Worm (Caenorhabditis elegans) whole organism, young adult: ENCODE data around the gene R144.11.

Experiments used
- C06A6.2 ChIP-seq: fragments of 200-800 bp; sonication (Bioruptor generic); conservative IDR thresholded peaks from 2 replicates; pipeline ENCODE4 v1.3.6; 2022; ENCODE audit warnings: missing genetic modification characterization, missing compliant biosample characterization
- F10E7.11 ChIP-seq: sonication (generic microtip); optimal IDR thresholded peaks from 2 replicates; lab custom pipeline; 2017; ENCODE audit warnings: mild to moderate bottlenecking, missing genetic modification characterization, moderate library complexity, missing compliant biosample characterization
- F23B12.7 ChIP-seq: sonication (generic microtip); optimal IDR thresholded peaks from 2 replicates; lab custom pipeline; 2017; ENCODE audit warnings: missing genetic modification characterization, mild to moderate bottlenecking, missing compliant biosample characterization, antibody characterized with exemption, moderate library complexity; ENCODE audit not compliant: insufficient read depth
- F33H1.4 ChIP-seq: fragments of 200-800 bp; sonication (Bioruptor generic); IDR thresholded peaks from 2 replicates; pipeline ENCODE4 v1.3.6; 2022; ENCODE audit warnings: missing genetic modification reagents, missing genetic modification characterization, missing compliant biosample characterization
- F37B4.10 ChIP-seq: fragments of 200-800 bp; sonication (Bioruptor generic); IDR thresholded peaks from 2 replicates; pipeline ENCODE4 v1.3.6; 2022; ENCODE audit warnings: missing genetic modification characterization, missing compliant biosample characterization
- F57A8.1 ChIP-seq: fragments of 200-800 bp; sonication (Bioruptor generic); optimal IDR thresholded peaks from 2 replicates; lab custom pipeline; 2018; ENCODE audit warnings: mild to moderate bottlenecking, missing genetic modification characterization, moderate library complexity, missing compliant biosample characterization
- F57C9.4 ChIP-seq: sonication (generic microtip); optimal IDR thresholded peaks from 2 replicates; lab custom pipeline; 2017; ENCODE audit warnings: mild to moderate bottlenecking, missing genetic modification characterization, missing compliant biosample characterization
- T07F8.4 ChIP-seq: sonication (generic microtip); optimal IDR thresholded peaks from 2 replicates; lab custom pipeline; 2016; ENCODE audit warnings: mild to moderate bottlenecking, missing genetic modification characterization, moderate library complexity, missing compliant biosample characterization
- T26A5.8 ChIP-seq: sonication (generic microtip); optimal IDR thresholded peaks from 2 replicates; lab custom pipeline; 2016; ENCODE audit warnings: missing genetic modification characterization, missing compliant biosample characterization
- Y53F4B.3 ChIP-seq: fragments of 200-800 bp; sonication (Bioruptor generic); IDR thresholded peaks from 2 replicates; pipeline ENCODE4 v1.3.6; 2022; ENCODE audit warnings: missing genetic modification reagents, missing genetic modification characterization, missing compliant biosample characterization
- Y79H2A.3 ChIP-seq: fragments of 200-800 bp; sonication (Bioruptor generic); conservative IDR thresholded peaks from 2 replicates; pipeline ENCODE4 v1.3.6; 2022; ENCODE audit warnings: missing genetic modification reagents, missing genetic modification characterization, missing compliant biosample characterization
- ama-1 ChIP-seq, 3 experiments: fragments of 150-350 bp in 1 of 3; sonication (generic microtip) in 2 of 3; optimal IDR thresholded peaks; 2 replicates each; lab custom pipeline; 2014 to 2018; ENCODE audit warnings: missing biosample characterization in 2 of 3, missing genetic modification characterization in 2 of 3, missing genetic modification reagents in 2 of 3
- aptf-2 ChIP-seq: fragments of 200-800 bp; sonication (Bioruptor generic); conservative IDR thresholded peaks from 2 replicates; pipeline ENCODE4 v1.3.6; 2022; ENCODE audit warnings: missing genetic modification reagents, missing genetic modification characterization, missing compliant biosample characterization
- attf-5 ChIP-seq: fragments of 200-800 bp; sonication (Bioruptor generic); optimal IDR thresholded peaks from 2 replicates; lab custom pipeline; 2018; ENCODE audit warnings: mild to moderate bottlenecking, missing genetic modification characterization, missing compliant biosample characterization
- attf-6 ChIP-seq: fragments of 200-800 bp; sonication (Bioruptor generic); IDR thresholded peaks from 2 replicates; pipeline ENCODE4 v1.3.6; 2022; ENCODE audit warnings: missing genetic modification reagents, missing genetic modification characterization, missing compliant biosample characterization
- cebp-1 ChIP-seq, 2 experiments: fragments of 200-800 bp in 1 of 2; sonication (Bioruptor generic) in 1 of 2; sonication (generic microtip) in 1 of 2; IDR thresholded peaks in 1 of 2; optimal IDR thresholded peaks in 1 of 2; 2 replicates each; pipeline versions ENCODE4 v1.3.6 to Lab custom; 2017 to 2022; ENCODE audit warnings: missing compliant biosample characterization in 2 of 2, missing genetic modification characterization in 2 of 2, mild to moderate bottlenecking in 1 of 2, missing genetic modification reagents in 1 of 2, moderate library complexity in 1 of 2
- chd-7 ChIP-seq: sonication (generic microtip); optimal IDR thresholded peaks from 2 replicates; lab custom pipeline; 2016; ENCODE audit warnings: mild to moderate bottlenecking, missing genetic modification characterization, moderate library complexity, missing compliant biosample characterization
- dox-1 ChIP-seq: fragments of 200-800 bp; sonication (Bioruptor generic); IDR thresholded peaks from 2 replicates; pipeline ENCODE4 v1.3.6; 2022; ENCODE audit warnings: missing genetic modification reagents, missing genetic modification characterization, missing compliant biosample characterization
- dpff-1 ChIP-seq: sonication (generic microtip); optimal IDR thresholded peaks from 2 replicates; lab custom pipeline; 2017; ENCODE audit warnings: mild to moderate bottlenecking, missing genetic modification characterization, missing compliant biosample characterization
- ekl-4 ChIP-seq: fragments of 200-800 bp; sonication (Bioruptor generic); IDR thresholded peaks from 2 replicates; pipeline ENCODE4 v1.3.6; 2022; ENCODE audit warnings: missing genetic modification reagents, missing genetic modification characterization, missing compliant biosample characterization
- fkh-3 ChIP-seq: sonication (generic microtip); optimal IDR thresholded peaks from 2 replicates; lab custom pipeline; 2016; ENCODE audit warnings: mild to moderate bottlenecking, missing genetic modification characterization, missing compliant biosample characterization
- gei-17 ChIP-seq: fragments of 200-800 bp; sonication (Bioruptor generic); optimal IDR thresholded peaks from 2 replicates; lab custom pipeline; 2018; ENCODE audit warnings: mild to moderate bottlenecking, missing genetic modification characterization, missing compliant biosample characterization
- hlh-26 ChIP-seq: fragments of 200-800 bp; sonication (Bioruptor generic); conservative IDR thresholded peaks from 2 replicates; pipeline ENCODE4 v1.3.6; 2022; ENCODE audit warnings: missing genetic modification reagents, missing genetic modification characterization, missing compliant biosample characterization
- hmg-1.2 ChIP-seq: fragments of 200-800 bp; sonication (Bioruptor generic); IDR thresholded peaks from 2 replicates; pipeline ENCODE4 v1.3.6; 2022; ENCODE audit warnings: missing genetic modification reagents, missing genetic modification characterization, missing compliant biosample characterization
- lin-35 ChIP-seq, 3 experiments: fragments of 150-350 bp in 2 of 3; sonication (generic microtip) in 1 of 3; optimal IDR thresholded peaks; 2 replicates each; lab custom pipeline; 2014 to 2018; ENCODE audit warnings: missing biosample characterization in 3 of 3, missing genetic modification characterization in 3 of 3, missing genetic modification reagents in 3 of 3
- lin-40 ChIP-seq: sonication (generic microtip); optimal IDR thresholded peaks from 2 replicates; lab custom pipeline; 2016; ENCODE audit warnings: missing genetic modification characterization, mild to moderate bottlenecking, missing compliant biosample characterization, missing genotype, missing genetic modification reagents
- madf-10 ChIP-seq: sonication (generic microtip); optimal IDR thresholded peaks from 2 replicates; lab custom pipeline; 2016; ENCODE audit warnings: mild to moderate bottlenecking, missing genetic modification characterization, missing compliant biosample characterization
- mcd-1 ChIP-seq: fragments of 200-800 bp; sonication (Bioruptor generic); IDR thresholded peaks from 2 replicates; pipeline ENCODE4 v1.3.6; 2022; ENCODE audit warnings: missing genetic modification reagents, missing genetic modification characterization, missing compliant biosample characterization
- nfya-1 ChIP-seq: sonication (generic microtip); optimal IDR thresholded peaks from 2 replicates; lab custom pipeline; 2017; ENCODE audit warnings: antibody characterized with exemption, missing compliant biosample characterization, missing genetic modification characterization, borderline replicate concordance; ENCODE audit not compliant: insufficient read depth
- nhr-120 ChIP-seq: fragments of 200-800 bp; sonication (Bioruptor generic); IDR thresholded peaks from 2 replicates; pipeline ENCODE4 v1.3.6; 2022; ENCODE audit warnings: missing genetic modification characterization, missing compliant biosample characterization
- nhr-179 ChIP-seq: sonication (generic microtip); optimal IDR thresholded peaks from 2 replicates; lab custom pipeline; 2016; ENCODE audit warnings: mild to moderate bottlenecking, missing genetic modification characterization, missing compliant biosample characterization
- nhr-80 ChIP-seq: sonication (generic microtip); optimal IDR thresholded peaks from 2 replicates; lab custom pipeline; 2016; ENCODE audit warnings: missing genetic modification characterization, missing compliant biosample characterization
- nhr-90 ChIP-seq: sonication (generic microtip); optimal IDR thresholded peaks from 2 replicates; lab custom pipeline; 2016; ENCODE audit warnings: missing genotype, mild to moderate bottlenecking, missing genetic modification characterization, missing compliant biosample characterization
- rec-8 ChIP-seq, 2 experiments: sonication (generic microtip); optimal IDR thresholded peaks; 2 replicates each; lab custom pipeline; 2016; ENCODE audit warnings: mild to moderate bottlenecking in 2 of 2, missing genetic modification characterization in 2 of 2, missing genetic modification reagents in 2 of 2, missing genotype in 2 of 2, missing biosample characterization in 1 of 2, missing compliant biosample characterization in 1 of 2, moderate library complexity in 1 of 2
- repo-1 ChIP-seq: sonication (generic microtip); optimal IDR thresholded peaks from 2 replicates; lab custom pipeline; 2017; ENCODE audit warnings: mild to moderate bottlenecking, missing genetic modification characterization, missing compliant biosample characterization
- snpc-1.1 ChIP-seq: sonication (generic microtip); optimal IDR thresholded peaks from 2 replicates; lab custom pipeline; 2017; ENCODE audit warnings: missing genetic modification characterization, mild to moderate bottlenecking, missing compliant biosample characterization, antibody characterized with exemption, moderate library complexity, missing genotype, missing genetic modification reagents; ENCODE audit not compliant: insufficient read depth
- snpc-4 ChIP-seq, 5 experiments: fragments of 150-350 bp in 1 of 5; sonication (generic microtip) in 4 of 5; optimal IDR thresholded peaks; 2 replicates each; lab custom pipeline; 2014 to 2018; ENCODE audit warnings: missing genetic modification characterization in 5 of 5, missing biosample characterization in 3 of 5, antibody characterized with exemption in 2 of 5, mild to moderate bottlenecking in 2 of 5, missing compliant biosample characterization in 2 of 5, missing genotype in 2 of 5, moderate library complexity in 2 of 5, missing genetic modification reagents in 1 of 5
- sptf-2 ChIP-seq: fragments of 200-800 bp; sonication (Bioruptor generic); optimal IDR thresholded peaks from 2 replicates; lab custom pipeline; 2018; ENCODE audit warnings: mild to moderate bottlenecking, missing genetic modification characterization, missing compliant biosample characterization
- tbp1 ChIP-seq: fragments of 200-800 bp; sonication (Bioruptor generic); optimal IDR thresholded peaks from 2 replicates; lab custom pipeline; 2018; ENCODE audit warnings: mild to moderate bottlenecking, missing genetic modification characterization, missing compliant biosample characterization
- tbx-9 ChIP-seq: sonication (generic microtip); optimal IDR thresholded peaks from 2 replicates; lab custom pipeline; 2016; ENCODE audit warnings: borderline replicate concordance, missing genetic modification characterization, inconsistent platforms, missing compliant biosample characterization
- zim-3 ChIP-seq: sonication (generic microtip); optimal IDR thresholded peaks from 2 replicates; lab custom pipeline; 2017; ENCODE audit warnings: mild to moderate bottlenecking, missing genetic modification characterization, moderate library complexity, missing compliant biosample characterization
- ztf-26 ChIP-seq: sonication (generic microtip); optimal IDR thresholded peaks from 2 replicates; lab custom pipeline; 2017; ENCODE audit warnings: missing genetic modification characterization, missing compliant biosample characterization
- ztf-6 ChIP-seq: fragments of 200-800 bp; sonication (Bioruptor generic); IDR thresholded peaks from 2 replicates; pipeline ENCODE4 v1.3.6; 2022; ENCODE audit warnings: missing genetic modification reagents, missing genetic modification characterization, missing compliant biosample characterization

Gene R144.11

DNA sequence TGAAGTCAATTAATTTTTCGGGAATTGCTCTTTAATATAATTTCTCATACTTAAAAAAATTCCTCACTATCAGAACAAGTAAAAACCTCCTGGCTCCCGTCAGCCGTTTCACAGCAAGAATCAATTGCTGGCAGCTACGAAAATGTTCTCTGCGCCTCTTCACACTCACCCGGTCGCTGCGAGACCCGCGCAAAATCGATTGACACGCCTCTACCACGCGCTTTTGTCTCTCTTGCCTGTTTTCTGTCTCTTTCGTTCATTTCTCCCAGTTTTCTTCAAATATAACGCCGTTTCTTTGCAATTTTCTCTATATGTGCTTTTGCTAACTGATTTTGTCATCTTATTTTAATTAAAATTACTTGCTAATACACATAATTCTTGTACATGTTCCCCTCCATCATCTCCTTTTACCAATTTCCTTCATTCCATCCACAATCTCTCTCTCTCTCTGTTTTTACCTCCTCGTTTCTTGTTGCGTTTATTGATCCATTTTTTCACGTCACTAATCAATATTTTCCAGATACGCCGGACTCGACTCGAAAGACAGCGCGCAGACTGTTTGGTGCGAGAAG, 15.8 kb upstream of the R144.11 start, which contains the start of gene pcf-11 (continued):
- TF ChIP-seq F57A8.1 (no peak), C06A6.2 (GFP tag; lab: Robert Waterston, UW) (0 out of 2 replicates have a peak, but pooled peaks have one; percentile 13), attf-5 (GFP tag; lab: Kevin White, UChicago) (peak; percentile 26), ztf-6 (GFP tag; lab: Robert Waterston, UW) (no peak), ztf-26 (tag; lab: Kevin White, UChicago) (no peak), rec-8 (tag; optimal IDR thresholded peaks at IDR 0.05; lab: Kevin White, UChicago) (no peak), tbp1 (GFP tag; lab: Kevin White, UChicago) (peak; percentile 15), T26A5.8 (tag; lab: Kevin White, UChicago) (no peak), snpc-4 (GFP tag; optimal IDR thresholded peaks at IDR 0.05; lab: Kevin White, UChicago) (no peak), snpc-4 (tag; optimal IDR thresholded peaks at IDR 0.05; lab: Kevin White, UChicago) (peak in 2 of 4 experiments; percentile 17 to 31), dpff-1 (tag; lab: Kevin White, UChicago) (no peak), F37B4.10 (GFP tag; lab: Robert Waterston, UW) (no peak), madf-10 (tag; lab: Kevin White, UChicago) (peak; percentile 14), nhr-90 (no peak), nhr-120 (GFP tag; lab: Robert Waterston, UW) (no peak), dox-1 (GFP tag; lab: Robert Waterston, UW) (no peak), mcd-1 (peak; percentile 36; the same call in 1 of the 2 replicates), chd-7 (tag; lab: Kevin White, UChicago) (no peak), hlh-26 (GFP tag; lab: Robert Waterston, UW) (no peak), F10E7.11 (no peak), cebp-1 (GFP tag; IDR thresholded peaks at IDR 0.05; lab: Robert Waterston, UW) (no peak), cebp-1 (tag; optimal IDR thresholded peaks at IDR 0.05; lab: Kevin White, UChicago) (peak; percentile 47), tbx-9 (no peak), snpc-1.1 (tag; lab: Kevin White, UChicago) (no peak), Y53F4B.3 (GFP tag; lab: Robert Waterston, UW) (no peak), F57C9.4 (tag; lab: Kevin White, UChicago) (no peak), zim-3 (tag; lab: Kevin White, UChicago) (no peak), sptf-2 (GFP tag; lab: Kevin White, UChicago) (no peak), aptf-2 (GFP tag; lab: Robert Waterston, UW) (no peak), ekl-4 (0 out of 2 replicates have a peak, but pooled peaks have one; percentile 20), nhr-80 (tag; lab: Kevin White, UChicago) (peak; percentile 24), T07F8.4 (tag; lab: Kevin White, UChicago) (no peak), fkh-3 (tag; lab: Kevin White, UChicago) (no peak), hmg-1.2 (GFP tag; lab: Robert Waterston, UW) (peak; percentile 46; the same call in 1 of the 2 replicates), F23B12.7 (tag; lab: Kevin White, UChicago) (peak; percentile 3), gei-17 (GFP tag; lab: Kevin White, UChicago) (no peak), lin-35 (GFP tag; optimal IDR thresholded peaks at IDR 0.05; lab: Kevin White, UChicago) (peak in 1 of 3 experiments; percentile 58), ama-1 (optimal IDR thresholded peaks at IDR 0.05; lab: Kevin White, UChicago) (no peak), ama-1 (GFP tag; optimal IDR thresholded peaks at IDR 0.05; lab: Kevin White, UChicago) (no peak), attf-6 (GFP tag; lab: Robert Waterston, UW) (no peak), lin-40 (tag; lab: Kevin White, UChicago) (peak; percentile 1), Y79H2A.3 (GFP tag; lab: Robert Waterston, UW) (no peak), nhr-179 (tag; lab: Kevin White, UChicago) (no peak), repo-1 (tag; lab: Kevin White, UChicago) (no peak), F33H1.4 (GFP tag; lab: Robert Waterston, UW) (peak; percentile 73), nfya-1 (tag; lab: Kevin White, UChicago) (no peak)
